Worm (Caenorhabditis elegans) whole organism, L3 larva: Measurements from ENCODE around the gene srg-50.

Experiments
- aly-2 ChIP-seq: fragments of 150-350 bp; optimal IDR thresholded peaks from 2 replicates; lab custom pipeline; 2014; ENCODE audit warnings: missing biosample characterization, missing genetic modification characterization
- ceh-9 ChIP-seq: sonication (generic microtip); optimal IDR thresholded peaks from 2 replicates; lab custom pipeline; 2018; ENCODE audit warnings: missing biosample characterization, missing genetic modification characterization
- elt-2 ChIP-seq: sonication (generic microtip); optimal IDR thresholded peaks from 2 replicates; lab custom pipeline; 2016; ENCODE audit warnings: missing genetic modification reagents, mild to moderate bottlenecking, missing genetic modification characterization, missing compliant biosample characterization
- fos-1 ChIP-seq: fragments of 150-350 bp; optimal IDR thresholded peaks from 2 replicates; lab custom pipeline; 2014; ENCODE audit warnings: missing biosample characterization, missing genetic modification characterization
- lin-15B ChIP-seq: fragments of 150-350 bp; optimal IDR thresholded peaks from 2 replicates; lab custom pipeline; 2014; ENCODE audit warnings: missing biosample characterization, missing genetic modification characterization
- lin-39 ChIP-seq: fragments of 150-350 bp; optimal IDR thresholded peaks from 2 replicates; lab custom pipeline; 2018; ENCODE audit warnings: missing biosample characterization, missing genetic modification reagents, missing genetic modification characterization
- nhr-12 ChIP-seq: fragments of 150-350 bp; optimal IDR thresholded peaks from 2 replicates; lab custom pipeline; 2014; ENCODE audit warnings: missing biosample characterization, missing genetic modification characterization
- nhr-237 ChIP-seq: fragments of 150-350 bp; optimal IDR thresholded peaks from 2 replicates; lab custom pipeline; 2014; ENCODE audit warnings: missing biosample characterization, missing genetic modification characterization
- skn-1 ChIP-seq: fragments of 150-350 bp; optimal IDR thresholded peaks from 2 replicates; lab custom pipeline; 2014; ENCODE audit warnings: missing biosample characterization, missing genetic modification characterization
- zag-1 ChIP-seq: fragments of 150-350 bp; optimal IDR thresholded peaks from 2 replicates; lab custom pipeline; 2014; ENCODE audit warnings: missing biosample characterization, missing genetic modification characterization
- ztf-11 ChIP-seq: fragments of 150-350 bp; optimal IDR thresholded peaks from 2 replicates; lab custom pipeline; 2014; ENCODE audit warnings: missing biosample characterization, missing genetic modification characterization

- peak; percentile 90 for TF ChIP-seq elt-2 (tag; lab: Kevin White, UChicago)
- no peak for TF ChIP-seq nhr-237
- TF ChIP-seq skn-1 (tag; lab: Kevin White, UChicago): no peak
- TF ChIP-seq ztf-11 (tag; lab: Kevin White, UChicago): no peak
- TF ChIP-seq lin-39 (tag; lab: Kevin White, UChicago): no peak
- TF ChIP-seq aly-2: no peak
- no peak for TF ChIP-seq lin-15B
- no peak for TF ChIP-seq ceh-9 (tag; lab: Kevin White, UChicago)
- TF ChIP-seq fos-1 (tag; lab: Kevin White, UChicago): no peak
- TF ChIP-seq nhr-12 (tag; lab: Kevin White, UChicago): no peak
- TF ChIP-seq zag-1 (tag; lab: Kevin White, UChicago): no peak
These were observed 49.1 kb downstream of the srg-50 start for ce11 chrIV:7025835-7026234.
